Worm (Caenorhabditis elegans) whole organism, L4/young adult: ENCODE results near the gene islo-1.

ENCODE experiments used
- W03F9.2 ChIP-seq: fragments of 150-350 bp; optimal IDR thresholded peaks from 2 replicates; lab custom pipeline; 2014; ENCODE audit warnings: missing biosample characterization, missing genetic modification characterization
- dao-5 ChIP-seq: sonication (generic microtip); optimal IDR thresholded peaks from 2 replicates; lab custom pipeline; 2016; ENCODE audit warnings: missing genotype, missing genetic modification characterization, moderate library complexity, missing compliant biosample characterization
- him-1 ChIP-seq: sonication (generic microtip); optimal IDR thresholded peaks from 2 replicates; lab custom pipeline; 2016; ENCODE audit warnings: missing genotype, missing genetic modification reagents, missing genetic modification characterization, missing compliant biosample characterization

DNA sequence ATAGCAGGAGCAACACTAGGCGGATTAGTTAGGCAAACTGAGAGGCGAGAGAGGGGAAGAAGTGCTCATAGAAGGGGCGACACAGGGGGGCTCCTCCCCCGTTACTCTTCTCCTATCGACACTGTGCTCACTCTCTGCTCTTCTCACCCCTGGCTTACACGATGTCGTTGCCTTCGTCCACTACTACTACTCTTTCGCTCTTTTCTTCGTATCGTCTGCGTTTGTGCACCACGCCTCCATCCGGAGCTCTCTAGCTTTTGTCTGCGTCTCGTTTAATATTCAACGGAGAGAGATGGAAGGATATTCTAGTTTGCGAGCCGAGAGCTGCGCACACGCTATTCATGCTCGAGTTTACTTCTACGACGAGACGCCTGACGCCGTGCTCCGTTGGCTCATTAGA is 47.1 kb downstream of the islo-1 start:
- TF ChIP-seq W03F9.2 (tag; lab: Kevin White, UChicago): no peak
- no peak for TF ChIP-seq dao-5 (tag; lab: Kevin White, UChicago)
- TF ChIP-seq him-1 (tag; lab: Kevin White, UChicago): peak; percentile 50
